Fruit fly (Drosophila melanogaster) whole organism, adult: Measurements from ENCODE around the gene krz.

ENCODE experiments used
- CG11617 ChIP-seq: fragments of 200-800 bp; sonication (Bioruptor generic); optimal IDR thresholded peaks from 2 replicates; lab custom pipeline; 2017; ENCODE audit warnings: mild to moderate bottlenecking, missing biosample characterization, missing genetic modification reagents, missing genetic modification characterization
- CG12768 ChIP-seq: fragments of 200-800 bp; sonication (Bioruptor generic); optimal IDR thresholded peaks from 2 replicates; lab custom pipeline; 2017; ENCODE audit warnings: missing biosample characterization, missing genetic modification characterization, mild to moderate bottlenecking, moderate library complexity, missing genetic modification reagents
- CG14711 ChIP-seq: fragments of 200-800 bp; sonication (Bioruptor generic); optimal IDR thresholded peaks from 2 replicates; lab custom pipeline; 2018; ENCODE audit warnings: missing biosample characterization, mild to moderate bottlenecking, missing genetic modification characterization, moderate library complexity
- CG1620 ChIP-seq: fragments of 200-800 bp; sonication (Bioruptor generic); optimal IDR thresholded peaks from 2 replicates; lab custom pipeline; 2016; ENCODE audit warnings: missing biosample characterization, missing genetic modification characterization
- CG33017 ChIP-seq: fragments of 200-800 bp; sonication (Bioruptor generic); optimal IDR thresholded peaks from 2 replicates; lab custom pipeline; 2018; ENCODE audit warnings: missing biosample characterization, mild to moderate bottlenecking, missing genetic modification characterization, moderate library complexity
- CG5204 ChIP-seq: fragments of 200-800 bp; sonication (Bioruptor generic); optimal IDR thresholded peaks from 2 replicates; lab custom pipeline; 2016; ENCODE audit warnings: missing biosample characterization, missing genetic modification characterization
- CG7045 ChIP-seq: fragments of 200-800 bp; sonication (Bioruptor generic); optimal IDR thresholded peaks from 2 replicates; lab custom pipeline; 2017; ENCODE audit warnings: missing biosample characterization, mild to moderate bottlenecking, missing genetic modification characterization
- CG7101 ChIP-seq: fragments of 200-800 bp; sonication (Bioruptor generic); optimal IDR thresholded peaks from 2 replicates; lab custom pipeline; 2018; ENCODE audit warnings: missing biosample characterization, mild to moderate bottlenecking, missing genetic modification characterization, moderate library complexity
- Clk ChIP-seq: fragments of 200-800 bp; sonication (Bioruptor generic); optimal IDR thresholded peaks from 2 replicates; lab custom pipeline; 2017; ENCODE audit warnings: missing biosample characterization, missing genetic modification characterization
- Crg-1 ChIP-seq: fragments of 200-800 bp; sonication (Bioruptor generic); optimal IDR thresholded peaks from 2 replicates; lab custom pipeline; 2016; ENCODE audit warnings: missing biosample characterization, missing genetic modification characterization
- Hr96 ChIP-seq: fragments of 200-800 bp; sonication (Bioruptor generic); optimal IDR thresholded peaks from 2 replicates; lab custom pipeline; 2016; ENCODE audit warnings: missing biosample characterization, missing genetic modification characterization
- Mnt ChIP-seq: fragments of 200-800 bp; sonication (Bioruptor generic); optimal IDR thresholded peaks from 2 replicates; lab custom pipeline; 2016; ENCODE audit warnings: missing biosample characterization, mild to moderate bottlenecking, missing genetic modification characterization
- bab1 ChIP-seq: fragments of 200-800 bp; sonication (Bioruptor generic); optimal IDR thresholded peaks from 3 replicates; lab custom pipeline; 2019; ENCODE audit warnings: missing biosample characterization, mild to moderate bottlenecking, missing genetic modification characterization, moderate library complexity
- cic ChIP-seq: fragments of 200-800 bp; sonication (Bioruptor generic); optimal IDR thresholded peaks from 2 replicates; lab custom pipeline; 2017; ENCODE audit warnings: missing biosample characterization, mild to moderate bottlenecking, missing genetic modification characterization, moderate library complexity
- cnc ChIP-seq, 2 experiments: fragments of >200 bp; optimal IDR thresholded peaks; 2 replicates each; lab custom pipeline; 2017
- kay ChIP-seq: fragments of 200-800 bp; sonication (Bioruptor generic); peaks from one replicate; lab custom pipeline; 2016; ENCODE audit warnings: missing biosample characterization, missing genetic modification characterization, borderline replicate concordance
- ovo ChIP-seq: fragments of 200-800 bp; sonication (Bioruptor generic); optimal IDR thresholded peaks from 2 replicates; lab custom pipeline; 2016; ENCODE audit warnings: missing biosample characterization, missing genetic modification characterization
- pad ChIP-seq: fragments of 200-800 bp; sonication (Bioruptor generic); optimal IDR thresholded peaks from 3 replicates; lab custom pipeline; 2017; ENCODE audit warnings: missing biosample characterization, missing genetic modification characterization, mild to moderate bottlenecking, moderate library complexity, missing genetic modification reagents
- tj ChIP-seq: fragments of 200-800 bp; sonication (Bioruptor generic); optimal IDR thresholded peaks from 3 replicates; lab custom pipeline; 2017; ENCODE audit warnings: missing biosample characterization, mild to moderate bottlenecking, missing genetic modification characterization, moderate library complexity
- toe ChIP-seq: fragments of 200-800 bp; sonication (Bioruptor generic); optimal IDR thresholded peaks from 2 replicates; lab custom pipeline; 2016; ENCODE audit warnings: missing biosample characterization, missing genetic modification characterization

The krz gene

DNA sequence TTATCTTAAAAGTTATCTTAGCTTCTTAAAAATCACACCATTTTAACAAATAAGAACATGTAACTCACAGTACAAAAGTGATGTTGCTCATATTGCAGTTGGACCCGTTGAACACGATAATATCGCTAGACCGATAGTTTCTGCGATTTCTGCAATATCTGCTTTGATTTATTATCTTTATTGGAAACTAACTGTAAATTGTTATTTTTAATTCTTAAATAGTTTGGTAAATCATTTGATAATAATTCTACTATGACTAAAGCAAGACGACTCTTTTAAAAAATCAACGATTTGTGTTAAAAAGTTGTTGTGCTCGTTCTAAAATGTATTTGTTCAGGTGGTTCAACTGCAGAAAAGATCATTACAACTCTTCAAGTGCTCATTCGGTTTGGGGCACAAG is 5.1 kb downstream of the krz start:
- TF ChIP-seq tj (GFP tag; lab: Kevin White, UChicago) (no peak), toe (GFP tag; lab: Kevin White, UChicago) (no peak), kay (GFP tag; lab: Kevin White, UChicago) (peak; percentile 64), pad (GFP tag; lab: Kevin White, UChicago) (no peak), bab1 (GFP tag; lab: Kevin White, UChicago) (no peak), Crg-1 (GFP tag; lab: Kevin White, UChicago) (no peak), ovo (GFP tag; lab: Kevin White, UChicago) (no peak)

- TF ChIP-seq CG1620 (GFP tag; lab: Kevin White, UChicago) (no peak), Clk (GFP tag; lab: Kevin White, UChicago) (no peak), CG7101 (tag; lab: Kevin White, UChicago) (no peak), toe (GFP tag; lab: Kevin White, UChicago) (no peak), Mnt (no peak), kay (GFP tag; lab: Kevin White, UChicago) (no peak), CG12768 (GFP tag; lab: Kevin White, UChicago) (no peak), ovo (GFP tag; lab: Kevin White, UChicago) (no peak), CG11617 (GFP tag; lab: Kevin White, UChicago) (no peak), pad (GFP tag; lab: Kevin White, UChicago) (no peak), CG33017 (no peak), Crg-1 (GFP tag; lab: Kevin White, UChicago) (no peak), CG14711 (tag; lab: Kevin White, UChicago) (no peak), Hr96 (GFP tag; lab: Kevin White, UChicago) (no peak), CG5204 (GFP tag; lab: Kevin White, UChicago) (no peak), tj (GFP tag; lab: Kevin White, UChicago) (no peak)
These were observed 8.0 kb downstream of the krz start for dm6 chr3R:32043778-32044177.

- TF ChIP-seq CG12768 (GFP tag; lab: Kevin White, UChicago) (no peak), tj (GFP tag; lab: Kevin White, UChicago) (no peak), CG7045 (GFP tag; lab: Kevin White, UChicago) (no peak), kay (GFP tag; lab: Kevin White, UChicago) (no peak), CG1620 (GFP tag; lab: Kevin White, UChicago) (no peak), Mnt (no peak), CG5204 (GFP tag; lab: Kevin White, UChicago) (no peak), Clk (GFP tag; lab: Kevin White, UChicago) (no peak), CG33017 (no peak), CG14711 (tag; lab: Kevin White, UChicago) (no peak), cic (GFP tag; lab: Kevin White, UChicago) (no peak), pad (GFP tag; lab: Kevin White, UChicago) (no peak), Hr96 (GFP tag; lab: Kevin White, UChicago) (no peak)
These were observed 13.8 kb downstream of the krz start, which contains the start of gene Pos for dm6 chr3R:32038030-32038429. Gene Pos (plus strand): TSS chr3R:32038330.

DNA sequence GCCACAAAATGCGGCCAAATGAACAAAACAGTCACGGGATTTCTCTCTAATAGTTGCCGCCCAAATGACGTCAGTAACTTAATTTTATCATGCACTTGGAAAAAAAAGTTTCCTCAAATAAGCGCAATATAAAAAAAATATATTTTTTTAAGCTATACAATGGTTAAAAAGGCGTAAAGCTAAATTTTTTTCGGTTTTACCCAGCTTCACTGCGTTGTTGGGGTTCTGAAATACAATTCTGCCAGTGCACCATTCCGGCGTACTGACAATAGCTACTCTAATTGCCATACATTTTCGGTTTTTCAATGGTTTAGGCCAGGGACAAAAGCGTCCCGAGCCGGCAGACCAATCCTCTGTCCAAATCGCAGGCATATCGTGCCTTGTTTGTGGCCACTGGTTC is 18.9 kb downstream of the krz start:
- TF ChIP-seq CG14711 (tag; lab: Kevin White, UChicago): no peak
- TF ChIP-seq CG11617 (GFP tag; lab: Kevin White, UChicago): no peak

DNA sequence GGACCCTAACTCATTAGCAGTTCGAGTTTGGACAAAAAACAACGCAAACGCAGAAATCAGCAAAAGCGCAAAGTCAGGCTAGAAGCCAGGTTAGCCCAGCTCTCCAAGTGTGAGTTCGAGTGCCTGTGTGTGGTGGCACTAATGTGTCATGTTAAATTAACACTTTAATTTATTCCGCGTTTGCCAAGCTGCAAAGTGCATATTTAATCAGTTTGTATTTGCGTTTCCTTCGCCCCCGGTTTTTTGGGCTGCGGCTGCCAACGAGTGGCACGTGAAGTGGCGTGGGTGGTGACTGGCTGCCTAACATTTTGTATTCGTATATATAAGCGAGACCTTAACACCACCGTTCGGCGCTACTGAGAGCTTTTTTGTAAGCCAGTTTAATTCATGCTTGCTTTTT is 22.7 kb downstream of the krz start:
- TF ChIP-seq ovo (GFP tag; lab: Kevin White, UChicago): no peak
- no peak for TF ChIP-seq CG33017
- no peak for TF ChIP-seq tj (GFP tag; lab: Kevin White, UChicago)
- TF ChIP-seq CG1620 (GFP tag; lab: Kevin White, UChicago): no peak
- no peak for TF ChIP-seq CG5204 (GFP tag; lab: Kevin White, UChicago)
- TF ChIP-seq toe (GFP tag; lab: Kevin White, UChicago): no peak
- TF ChIP-seq pad (GFP tag; lab: Kevin White, UChicago): no peak
- TF ChIP-seq Mnt: no peak
- no peak for TF ChIP-seq cnc (optimal IDR thresholded peaks at IDR 0.05; lab: Kevin White, UChicago)
- TF ChIP-seq Hr96 (GFP tag; lab: Kevin White, UChicago): no peak
- no peak for TF ChIP-seq CG14711 (tag; lab: Kevin White, UChicago)
- TF ChIP-seq kay (GFP tag; lab: Kevin White, UChicago): no peak

DNA sequence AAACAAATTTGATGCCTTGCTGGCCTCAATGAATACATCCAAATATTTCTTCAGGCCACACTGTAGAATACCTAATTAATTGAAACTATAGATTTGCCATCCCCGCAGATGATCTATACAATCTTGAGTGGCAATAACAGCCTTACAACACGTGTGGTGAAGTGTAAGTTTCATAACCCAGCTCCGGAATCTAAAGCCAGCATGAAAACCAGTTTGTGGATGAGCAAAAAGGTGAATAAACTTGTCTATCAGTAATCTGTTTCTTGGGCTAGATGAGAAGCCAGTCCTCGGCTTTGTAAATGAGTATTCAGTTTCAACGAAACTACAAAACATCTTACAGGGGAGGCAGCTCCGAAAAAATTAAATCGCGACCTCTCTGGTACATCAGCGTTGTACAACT is 29.7 kb downstream of the krz start:
- no peak for TF ChIP-seq toe (GFP tag; lab: Kevin White, UChicago)
- TF ChIP-seq CG14711 (tag; lab: Kevin White, UChicago): no peak

- no peak for TF ChIP-seq cic (GFP tag; lab: Kevin White, UChicago)
- TF ChIP-seq cnc (optimal IDR thresholded peaks at IDR 0.05; lab: Kevin White, UChicago): no peak
- no peak for TF ChIP-seq CG11617 (GFP tag; lab: Kevin White, UChicago)
- TF ChIP-seq CG33017: no peak
- TF ChIP-seq CG5204 (GFP tag; lab: Kevin White, UChicago): no peak
- TF ChIP-seq bab1 (GFP tag; lab: Kevin White, UChicago): no peak
- TF ChIP-seq Mnt: no peak
- TF ChIP-seq Clk (GFP tag; lab: Kevin White, UChicago): no peak
- no peak for TF ChIP-seq CG7045 (GFP tag; lab: Kevin White, UChicago)
- no peak for TF ChIP-seq tj (GFP tag; lab: Kevin White, UChicago)
- TF ChIP-seq ovo (GFP tag; lab: Kevin White, UChicago): no peak
These were observed 36.2 kb downstream of the krz start, which contains the start of gene heph for dm6 chr3R:32015400-32016215. Gene heph (minus strand): TSS chr3R:32015520.
